Fruit fly (Drosophila melanogaster) whole organism, adult: ENCODE data around the gene alrm.

Source experiments
- CG11617 ChIP-seq: fragments of 200-800 bp; sonication (Bioruptor generic); optimal IDR thresholded peaks from 2 replicates; lab custom pipeline; 2017; ENCODE audit warnings: mild to moderate bottlenecking, missing biosample characterization, missing genetic modification reagents, missing genetic modification characterization
- CG12768 ChIP-seq: fragments of 200-800 bp; sonication (Bioruptor generic); optimal IDR thresholded peaks from 2 replicates; lab custom pipeline; 2017; ENCODE audit warnings: missing biosample characterization, missing genetic modification characterization, mild to moderate bottlenecking, moderate library complexity, missing genetic modification reagents
- CG14711 ChIP-seq: fragments of 200-800 bp; sonication (Bioruptor generic); optimal IDR thresholded peaks from 2 replicates; lab custom pipeline; 2018; ENCODE audit warnings: missing biosample characterization, mild to moderate bottlenecking, missing genetic modification characterization, moderate library complexity
- CG1620 ChIP-seq: fragments of 200-800 bp; sonication (Bioruptor generic); optimal IDR thresholded peaks from 2 replicates; lab custom pipeline; 2016; ENCODE audit warnings: missing biosample characterization, missing genetic modification characterization
- CG33017 ChIP-seq: fragments of 200-800 bp; sonication (Bioruptor generic); optimal IDR thresholded peaks from 2 replicates; lab custom pipeline; 2018; ENCODE audit warnings: missing biosample characterization, mild to moderate bottlenecking, missing genetic modification characterization, moderate library complexity
- CG5204 ChIP-seq: fragments of 200-800 bp; sonication (Bioruptor generic); optimal IDR thresholded peaks from 2 replicates; lab custom pipeline; 2016; ENCODE audit warnings: missing biosample characterization, missing genetic modification characterization
- CG7045 ChIP-seq: fragments of 200-800 bp; sonication (Bioruptor generic); optimal IDR thresholded peaks from 2 replicates; lab custom pipeline; 2017; ENCODE audit warnings: missing biosample characterization, mild to moderate bottlenecking, missing genetic modification characterization
- CG7101 ChIP-seq: fragments of 200-800 bp; sonication (Bioruptor generic); optimal IDR thresholded peaks from 2 replicates; lab custom pipeline; 2018; ENCODE audit warnings: missing biosample characterization, mild to moderate bottlenecking, missing genetic modification characterization, moderate library complexity
- Clk ChIP-seq: fragments of 200-800 bp; sonication (Bioruptor generic); optimal IDR thresholded peaks from 2 replicates; lab custom pipeline; 2017; ENCODE audit warnings: missing biosample characterization, missing genetic modification characterization
- Crg-1 ChIP-seq: fragments of 200-800 bp; sonication (Bioruptor generic); optimal IDR thresholded peaks from 2 replicates; lab custom pipeline; 2016; ENCODE audit warnings: missing biosample characterization, missing genetic modification characterization
- Hr96 ChIP-seq: fragments of 200-800 bp; sonication (Bioruptor generic); optimal IDR thresholded peaks from 2 replicates; lab custom pipeline; 2016; ENCODE audit warnings: missing biosample characterization, missing genetic modification characterization
- Mnt ChIP-seq: fragments of 200-800 bp; sonication (Bioruptor generic); optimal IDR thresholded peaks from 2 replicates; lab custom pipeline; 2016; ENCODE audit warnings: missing biosample characterization, mild to moderate bottlenecking, missing genetic modification characterization
- bab1 ChIP-seq: fragments of 200-800 bp; sonication (Bioruptor generic); optimal IDR thresholded peaks from 3 replicates; lab custom pipeline; 2019; ENCODE audit warnings: missing biosample characterization, mild to moderate bottlenecking, missing genetic modification characterization, moderate library complexity
- cic ChIP-seq: fragments of 200-800 bp; sonication (Bioruptor generic); optimal IDR thresholded peaks from 2 replicates; lab custom pipeline; 2017; ENCODE audit warnings: missing biosample characterization, mild to moderate bottlenecking, missing genetic modification characterization, moderate library complexity
- cnc ChIP-seq, 2 experiments: fragments of >200 bp; optimal IDR thresholded peaks; 2 replicates each; lab custom pipeline; 2017
- kay ChIP-seq: fragments of 200-800 bp; sonication (Bioruptor generic); peaks from one replicate; lab custom pipeline; 2016; ENCODE audit warnings: missing biosample characterization, missing genetic modification characterization, borderline replicate concordance
- ovo ChIP-seq: fragments of 200-800 bp; sonication (Bioruptor generic); optimal IDR thresholded peaks from 2 replicates; lab custom pipeline; 2016; ENCODE audit warnings: missing biosample characterization, missing genetic modification characterization
- pad ChIP-seq: fragments of 200-800 bp; sonication (Bioruptor generic); optimal IDR thresholded peaks from 3 replicates; lab custom pipeline; 2017; ENCODE audit warnings: missing biosample characterization, missing genetic modification characterization, mild to moderate bottlenecking, moderate library complexity, missing genetic modification reagents
- tj ChIP-seq: fragments of 200-800 bp; sonication (Bioruptor generic); optimal IDR thresholded peaks from 3 replicates; lab custom pipeline; 2017; ENCODE audit warnings: missing biosample characterization, mild to moderate bottlenecking, missing genetic modification characterization, moderate library complexity
- toe ChIP-seq: fragments of 200-800 bp; sonication (Bioruptor generic); optimal IDR thresholded peaks from 2 replicates; lab custom pipeline; 2016; ENCODE audit warnings: missing biosample characterization, missing genetic modification characterization

alrm gene

dm6 chr3R:25382681-25383080, at the start of gene alrm:
TSS of gene alrm (minus strand) at chr3R:25382781.
- TF ChIP-seq Crg-1 (GFP tag; lab: Kevin White, UChicago) (no peak), Mnt (GFP tag; lab: Kevin White, UChicago) (no peak), CG1620 (GFP tag; lab: Kevin White, UChicago) (no peak), cnc (optimal IDR thresholded peaks at IDR 0.05; lab: Kevin White, UChicago) (no peak), cic (GFP tag; lab: Kevin White, UChicago) (no peak), CG33017 (tag; lab: Kevin White, UChicago) (no peak), CG7045 (no peak), Clk (GFP tag; lab: Kevin White, UChicago) (no peak), bab1 (no peak), pad (GFP tag; lab: Kevin White, UChicago) (no peak), ovo (no peak), kay (no peak), CG5204 (GFP tag; lab: Kevin White, UChicago) (no peak), Hr96 (no peak), CG11617 (GFP tag; lab: Kevin White, UChicago) (no peak), CG14711 (tag; lab: Kevin White, UChicago) (no peak), tj (GFP tag; lab: Kevin White, UChicago) (no peak), CG7101 (no peak), toe (no peak), CG12768 (GFP tag; lab: Kevin White, UChicago) (no peak)

- TF ChIP-seq cnc (optimal IDR thresholded peaks at IDR 0.05; lab: Kevin White, UChicago) (no peak), bab1 (no peak)
Measured at dm6 chr3R:25427175-25427574, 44.6 kb upstream of the alrm start.

dm6 chr3R:25400545-25400944, 18.0 kb upstream of the alrm start, which contains the start of gene Muc96D:
TSS of gene Muc96D (minus strand) at chr3R:25400645.
- TF ChIP-seq toe, result no peak
- no peak for TF ChIP-seq tj (GFP tag; lab: Kevin White, UChicago)
- no peak for TF ChIP-seq Mnt (GFP tag; lab: Kevin White, UChicago)
- no peak for TF ChIP-seq CG14711 (tag; lab: Kevin White, UChicago)
- TF ChIP-seq bab1, result no peak

dm6 chr3R:25388522-25388921, 5.9 kb upstream of the alrm start:
- TF ChIP-seq CG7101 (peak; percentile 20), Hr96 (no peak), CG14711 (tag; lab: Kevin White, UChicago) (peak; percentile 16), CG33017 (tag; lab: Kevin White, UChicago) (peak; percentile 33)

dm6 chr3R:25384206-25384605, 1.6 kb upstream of the alrm start:
- TF ChIP-seq cic (GFP tag; lab: Kevin White, UChicago) (no peak), CG11617 (GFP tag; lab: Kevin White, UChicago) (no peak), CG5204 (GFP tag; lab: Kevin White, UChicago) (no peak), kay (no peak), bab1 (no peak), CG14711 (tag; lab: Kevin White, UChicago) (no peak), ovo (no peak), Clk (GFP tag; lab: Kevin White, UChicago) (no peak), CG33017 (tag; lab: Kevin White, UChicago) (no peak), CG7101 (no peak), Mnt (GFP tag; lab: Kevin White, UChicago) (no peak), Crg-1 (GFP tag; lab: Kevin White, UChicago) (no peak), tj (GFP tag; lab: Kevin White, UChicago) (no peak), pad (GFP tag; lab: Kevin White, UChicago) (no peak)

- TF ChIP-seq toe, result no peak
- TF ChIP-seq kay, result no peak
- no peak for TF ChIP-seq cnc (optimal IDR thresholded peaks at IDR 0.05; lab: Kevin White, UChicago)
- TF ChIP-seq CG33017 (tag; lab: Kevin White, UChicago), result no peak
- no peak for TF ChIP-seq CG14711 (tag; lab: Kevin White, UChicago)
- TF ChIP-seq CG11617 (GFP tag; lab: Kevin White, UChicago), result no peak
- no peak for TF ChIP-seq CG7101
- no peak for TF ChIP-seq CG1620 (GFP tag; lab: Kevin White, UChicago)
- TF ChIP-seq Crg-1 (GFP tag; lab: Kevin White, UChicago), result no peak
- TF ChIP-seq Mnt (GFP tag; lab: Kevin White, UChicago), result no peak
- no peak for TF ChIP-seq CG7045
- TF ChIP-seq Clk (GFP tag; lab: Kevin White, UChicago), result no peak
Measured at dm6 chr3R:25383400-25383799, 819 bp upstream of the alrm start, which contains the start of gene CG31437. TSS of gene CG31437 (plus strand) at chr3R:25383700.

- TF ChIP-seq CG11617 (GFP tag; lab: Kevin White, UChicago), result no peak
- no peak for TF ChIP-seq ovo
- no peak for TF ChIP-seq CG33017 (tag; lab: Kevin White, UChicago)
- TF ChIP-seq Clk (GFP tag; lab: Kevin White, UChicago), result no peak
- no peak for TF ChIP-seq Mnt (GFP tag; lab: Kevin White, UChicago)
Measured at dm6 chr3R:25357985-25358384, 24.6 kb downstream of the alrm start, which contains the start of gene ND-49L. TSS of gene ND-49L (plus strand) at chr3R:25358285.

- TF ChIP-seq tj (GFP tag; lab: Kevin White, UChicago), result peak; percentile 43
- no peak for TF ChIP-seq CG5204 (GFP tag; lab: Kevin White, UChicago)
Measured at dm6 chr3R:25346899-25347298, 35.7 kb downstream of the alrm start, which contains the start of gene tobi. TSS of gene tobi (minus strand) at chr3R:25346921.
